Worm (Caenorhabditis elegans) whole organism, L4 larva: Measurements from ENCODE around the gene ddx-35.

Experiments used
- ama-1 ChIP-seq: fragments of 150-350 bp; optimal IDR thresholded peaks from 2 replicates; lab custom pipeline; 2014; ENCODE audit warnings: inconsistent platforms, mixed read lengths
- dmd-8 ChIP-seq: fragments of 200-800 bp; sonication (Bioruptor generic); IDR thresholded peaks from 2 replicates; pipeline ENCODE4 v1.3.6; 2022; ENCODE audit warnings: missing genetic modification characterization, missing compliant biosample characterization
- fkh-10 ChIP-seq: fragments of 150-350 bp; optimal IDR thresholded peaks from 2 replicates; lab custom pipeline; 2014; ENCODE audit warnings: missing biosample characterization, missing genetic modification reagents, missing genetic modification characterization
- hmg-1.1 ChIP-seq: fragments of 200-800 bp; sonication (Bioruptor generic); IDR thresholded peaks from 2 replicates; pipeline ENCODE4 v1.3.6; 2022; ENCODE audit warnings: missing genetic modification reagents, missing genetic modification characterization, missing compliant biosample characterization
- mes-2 ChIP-seq: sonication (generic microtip); optimal IDR thresholded peaks from 2 replicates; lab custom pipeline; 2016; ENCODE audit warnings: missing genotype, mild to moderate bottlenecking, missing genetic modification characterization, missing compliant biosample characterization; ENCODE audit not compliant: poor library complexity, severe bottlenecking
- nhr-11 ChIP-seq: fragments of 150-350 bp; optimal IDR thresholded peaks from 2 replicates; lab custom pipeline; 2014; ENCODE audit warnings: missing biosample characterization, missing genetic modification characterization
- nhr-28 ChIP-seq: fragments of 150-350 bp; optimal IDR thresholded peaks from 2 replicates; lab custom pipeline; 2014; ENCODE audit warnings: missing biosample characterization, missing genetic modification characterization
- nhr-77 ChIP-seq: fragments of 150-350 bp; optimal IDR thresholded peaks from 2 replicates; lab custom pipeline; 2014; ENCODE audit warnings: missing biosample characterization, missing genetic modification characterization
- pha-4 ChIP-seq, 2 experiments: fragments of 150-350 bp in 1 of 2; fragments of 200-800 bp in 1 of 2; sonication (Bioruptor generic) in 1 of 2; IDR thresholded peaks in 1 of 2; optimal IDR thresholded peaks in 1 of 2; 2 replicates each; pipeline versions ENCODE4 v1.3.6 to Lab custom; 2014 to 2022; ENCODE audit warnings: missing genetic modification characterization in 2 of 2, missing genetic modification reagents in 2 of 2, missing biosample characterization in 1 of 2, missing compliant biosample characterization in 1 of 2
- unc-39 ChIP-seq: sonication (generic microtip); optimal IDR thresholded peaks from 2 replicates; lab custom pipeline; 2017; ENCODE audit warnings: missing biosample characterization, missing genetic modification characterization

DNA sequence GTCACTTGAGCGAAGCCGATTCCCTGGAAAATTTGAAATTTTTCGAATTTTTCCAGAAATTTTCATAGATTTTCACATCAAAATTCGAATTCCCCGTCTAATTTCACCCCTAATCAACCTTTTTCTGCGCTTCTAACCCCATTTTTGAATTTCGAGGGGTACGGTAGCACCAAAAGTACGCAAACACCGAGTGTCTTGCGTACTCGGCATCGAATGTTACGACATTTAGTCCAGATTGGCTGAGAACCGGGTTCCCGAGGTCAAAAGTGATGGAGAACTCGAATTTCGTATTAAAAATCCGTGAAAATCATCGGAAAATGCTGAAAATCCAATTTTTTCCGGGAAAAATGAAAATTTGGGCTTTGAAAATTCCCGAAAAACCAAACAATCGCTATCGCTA lies 25.8 kb downstream of the ddx-35 start:
- TF ChIP-seq pha-4 (GFP tag; IDR thresholded peaks at IDR 0.05; lab: Robert Waterston, UW) (no peak), pha-4 (tag; optimal IDR thresholded peaks at IDR 0.05; lab: Kevin White, UChicago) (no peak), hmg-1.1 (GFP tag; lab: Robert Waterston, UW) (no peak), ama-1 (no peak), nhr-77 (tag; lab: Kevin White, UChicago) (no peak), dmd-8 (no peak), fkh-10 (no peak), mes-2 (tag; lab: Kevin White, UChicago) (no peak), nhr-11 (tag; lab: Kevin White, UChicago) (no peak), unc-39 (tag; lab: Kevin White, UChicago) (no peak), nhr-28 (tag; lab: Kevin White, UChicago) (no peak)
